Comparison of ENCODE assay signal across 2 fruit fly cellular contexts in the genomic region with DNA sequence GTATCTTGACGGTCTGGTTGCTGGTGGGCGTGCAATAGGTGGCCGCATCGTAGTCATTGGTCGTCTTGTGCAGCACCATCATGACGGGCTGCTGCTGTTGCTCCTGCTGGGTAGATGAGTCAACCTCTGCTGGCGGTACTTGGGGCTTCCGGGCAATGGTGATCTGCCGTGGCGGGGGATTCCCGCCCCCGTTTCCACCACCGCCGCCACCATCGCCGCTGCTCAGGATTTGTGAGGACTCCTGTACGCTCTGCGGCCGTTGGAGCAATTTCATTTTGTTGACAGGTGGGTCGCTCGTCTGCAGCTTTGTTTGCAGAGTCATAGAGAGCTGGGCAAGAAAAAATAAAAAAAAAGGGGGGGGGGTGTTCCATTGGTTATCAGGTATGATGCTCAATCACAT.
A peak's percentile ranks its signal among the peaks of the same experiment; 100 is the strongest.
TF ChIP-seq lines count a peak whose summit lies in the region.

No protein-coding gene starts in this region.

- TF ChIP-seq CTCF in whole organism, embryonic (GFP tag; optimal IDR thresholded peaks at IDR 0.05; lab: Kevin White, UChicago) = no peak

TF ChIP-seq in whole organism, embryonic, 481 proteins besides CTCF, POLR2A, EP300 and RAD21 (continues in another document):
- TF ChIP-seq h (optimal IDR thresholded peaks at IDR 0.05; lab: Kevin White, UChicago) (no peak), NfI (GFP tag; optimal IDR thresholded peaks at IDR 0.05; lab: Kevin White, UChicago) (no peak), kni (GFP tag; optimal IDR thresholded peaks at IDR 0.05; lab: Kevin White, UChicago) (no peak), pnt (GFP tag; optimal IDR thresholded peaks at IDR 0.05; lab: Kevin White, UChicago) (no peak), ci (GFP tag; IDR thresholded peaks at IDR 0.05; lab: Robert Waterston, UW) (0 out of 3 replicates have a peak, but pooled peaks have one; percentile 39), CG32767 (GFP tag; IDR thresholded peaks at IDR 0.05; lab: Robert Waterston, UW) (no peak), CG8765 (GFP tag; IDR thresholded peaks at IDR 0.05; lab: Robert Waterston, UW) (no peak), gt (GFP tag; IDR thresholded peaks at IDR 0.05; lab: Robert Waterston, UW) (no peak), Max (GFP tag; optimal IDR thresholded peaks at IDR 0.05; lab: Kevin White, UChicago) (no peak), Usf (GFP tag; optimal IDR thresholded peaks at IDR 0.05; lab: Kevin White, UChicago) (no peak), Med (GFP tag; lab: Kevin White, UChicago) (peak; percentile 62), CkIIα-i1 (GFP tag; IDR thresholded peaks at IDR 0.05; lab: Robert Waterston, UW) (no peak), Ssrp (tag; optimal IDR thresholded peaks at IDR 0.05; lab: Kevin White, UChicago) (no peak), CG5953 (GFP tag; IDR thresholded peaks at IDR 0.05; lab: Robert Waterston, UW) (0 out of 2 replicates have a peak, but pooled peaks have one; percentile 10), H2.0 (GFP tag; IDR thresholded peaks at IDR 0.05; lab: Robert Waterston, UW) (no peak), CG11247 (GFP tag; IDR thresholded peaks at IDR 0.05; lab: Robert Waterston, UW) (no peak), Hmr (GFP tag; optimal IDR thresholded peaks at IDR 0.05; lab: Kevin White, UChicago) (no peak), CoRest (tag; optimal IDR thresholded peaks at IDR 0.05; lab: Kevin White, UChicago) (no peak), zfh2 (GFP tag; optimal IDR thresholded peaks at IDR 0.05; lab: Kevin White, UChicago) (no peak), CG1024 (GFP tag; IDR thresholded peaks at IDR 0.05; lab: Robert Waterston, UW) (no peak), hb (GFP tag; IDR thresholded peaks at IDR 0.05; lab: Robert Waterston, UW; ENCODE audit: partially characterized antibody) (no peak), Antp (GFP tag; optimal IDR thresholded peaks at IDR 0.05; lab: Kevin White, UChicago) (no peak), her (GFP tag; optimal IDR thresholded peaks at IDR 0.05; lab: Kevin White, UChicago) (no peak), trh (GFP tag; optimal IDR thresholded peaks at IDR 0.05; lab: Kevin White, UChicago) (no peak), dimm (GFP tag; IDR thresholded peaks at IDR 0.05; lab: Robert Waterston, UW) (no peak), CG32772 (GFP tag; IDR thresholded peaks at IDR 0.05; lab: Robert Waterston, UW) (no peak), CG4730 (GFP tag; IDR thresholded peaks at IDR 0.05; lab: Robert Waterston, UW) (no peak), Doc3 (GFP tag; IDR thresholded peaks at IDR 0.05; lab: Robert Waterston, UW; ENCODE audit: partially characterized antibody) (no peak), Lim3 (GFP tag; IDR thresholded peaks at IDR 0.05; lab: Robert Waterston, UW) (no peak), CG16779 (GFP tag; IDR thresholded peaks at IDR 0.05; lab: Robert Waterston, UW) (0 out of 2 replicates have a peak, but pooled peaks have one; percentile 6), MBD-R2 (GFP tag; IDR thresholded peaks at IDR 0.05; lab: Robert Waterston, UW) (no peak), Sin3A (optimal IDR thresholded peaks at IDR 0.05; lab: Kevin White, UChicago) (no peak), Fer2 (tag; optimal IDR thresholded peaks at IDR 0.05; lab: Kevin White, UChicago) (no peak), CG16863 (GFP tag; optimal IDR thresholded peaks at IDR 0.05; lab: Kevin White, UChicago) (no peak), CG6791 (GFP tag; IDR thresholded peaks at IDR 0.05; lab: Robert Waterston, UW; ENCODE audit: partially characterized antibody) (peak; percentile 37; the same call in 1 of the 3 replicates), lmd (GFP tag; IDR thresholded peaks at IDR 0.05; lab: Robert Waterston, UW) (no peak), ara (GFP tag; IDR thresholded peaks at IDR 0.05; lab: Robert Waterston, UW) (0 out of 2 replicates have a peak, but pooled peaks have one; percentile 20), Stat92E (GFP tag; optimal IDR thresholded peaks at IDR 0.05; lab: Kevin White, UChicago) (no peak), CG6175 (GFP tag; IDR thresholded peaks at IDR 0.05; lab: Robert Waterston, UW) (no peak), CG14860 (GFP tag; IDR thresholded peaks at IDR 0.05; lab: Robert Waterston, UW; ENCODE audit: partially characterized antibody) (no peak), Ets65A (GFP tag; lab: Kevin White, UChicago) (no peak), CG7357 (GFP tag; IDR thresholded peaks at IDR 0.05; lab: Robert Waterston, UW) (no peak), CG18262 (tag; optimal IDR thresholded peaks at IDR 0.05; lab: Kevin White, UChicago) (no peak), CG1832 (GFP tag; optimal IDR thresholded peaks at IDR 0.05; lab: Kevin White, UChicago) (peak; percentile 4), Hmx (GFP tag; optimal IDR thresholded peaks at IDR 0.05; lab: Kevin White, UChicago) (no peak)

TF ChIP-seq in whole organism, wandering third instar larva, 38 proteins besides CTCF, POLR2A, EP300 and RAD21:
- no peak for TF ChIP-seq Dfd (GFP tag; optimal IDR thresholded peaks at IDR 0.05; lab: Kevin White, UChicago)
- TF ChIP-seq Rel (GFP tag; optimal IDR thresholded peaks at IDR 0.05; lab: Kevin White, UChicago) = no peak
- TF ChIP-seq Rel (tag; optimal IDR thresholded peaks at IDR 0.05; lab: Kevin White, UChicago) = peak; percentile 65
